Worm (Caenorhabditis elegans): ENCODE data around the gene Y6E2A.5.

DNA sequence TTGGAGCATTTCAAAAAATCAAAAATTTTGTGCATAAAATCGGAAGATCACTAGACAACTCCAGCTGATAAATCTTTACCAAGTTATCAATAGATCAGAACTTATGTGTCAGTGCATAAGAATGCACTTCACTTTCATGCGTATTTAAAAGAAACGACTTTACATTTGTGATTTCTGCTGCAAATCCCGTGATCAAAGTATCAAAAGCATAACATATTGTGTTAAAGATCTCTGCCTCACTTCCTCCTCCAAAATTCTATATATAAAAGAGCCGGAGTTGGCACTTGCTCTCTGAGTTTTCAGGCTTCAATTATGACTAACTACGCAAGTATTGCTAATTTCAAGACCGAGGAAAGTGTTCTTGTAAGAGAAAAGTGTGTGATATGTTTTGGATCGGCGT is 24.8 kb downstream of the Y6E2A.5 start, which contains the start of gene nhr-198:
- TF ChIP-seq unc-62 (GFP tag; optimal IDR thresholded peaks at IDR 0.05 in 1 of 2) (no peak), unc-62 (tag; optimal IDR thresholded peaks at IDR 0.05) (no peak), nhr-41 (GFP tag; IDR thresholded peaks at IDR 0.05) (no peak), nhr-77 (tag; optimal IDR thresholded peaks at IDR 0.05) (no peak), ctbp-1 (GFP tag; IDR thresholded peaks at IDR 0.05) (no peak), ceh-28 (tag; optimal IDR thresholded peaks at IDR 0.05) (no peak), nhr-11 (tag; optimal IDR thresholded peaks at IDR 0.05) (no peak)
